Worm (Caenorhabditis elegans): ENCODE results near the gene flp-25.
A peak's percentile ranks its signal among the peaks of the same experiment; 100 is the strongest.

The flp-25 gene

DNA sequence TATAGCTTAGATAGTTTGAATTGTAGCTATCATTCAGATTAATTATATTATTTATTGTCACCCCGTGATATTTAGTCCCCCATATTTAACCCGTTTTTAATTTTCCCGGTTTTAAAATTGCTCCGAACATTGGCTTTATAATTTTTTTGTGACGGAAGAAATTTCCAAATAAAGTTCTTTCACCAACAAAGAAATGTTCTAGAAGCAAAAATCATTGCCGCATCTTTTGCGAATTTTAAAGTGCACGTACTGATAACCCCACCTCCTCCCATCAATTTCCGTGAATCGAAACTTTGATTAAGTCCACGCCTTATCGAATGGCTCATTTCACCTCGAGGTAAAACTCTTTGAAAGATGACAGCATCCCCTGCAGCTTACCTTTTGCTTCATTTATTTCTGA lies 36.6 kb upstream of the flp-25 start, which contains the start of gene C40H1.7:
TSS of gene C40H1.7 (plus strand) at position 301 of the 400 bp plus-strand sequence.
- no peak for TF ChIP-seq aly-2 (tag; optimal IDR thresholded peaks at IDR 0.05)
- TF ChIP-seq nhr-76 (tag; optimal IDR thresholded peaks at IDR 0.05), result no peak
- TF ChIP-seq lin-14 (GFP tag; optimal IDR thresholded peaks at IDR 0.05), result no peak
- no peak for TF ChIP-seq tlp-1 (tag; optimal IDR thresholded peaks at IDR 0.05)
- no peak for TF ChIP-seq fkh-4 (tag; optimal IDR thresholded peaks at IDR 0.05; ENCODE audit: borderline replicate concordance)
- TF ChIP-seq egl-27 (tag; optimal IDR thresholded peaks at IDR 0.05), result no peak
- no peak for TF ChIP-seq alr-1 (tag; optimal IDR thresholded peaks at IDR 0.05; ENCODE audit: borderline replicate concordance)
- TF ChIP-seq sox-4 (tag; optimal IDR thresholded peaks at IDR 0.05), result no peak
- no peak for TF ChIP-seq dpl-1 (GFP tag; optimal IDR thresholded peaks at IDR 0.05)
- no peak for TF ChIP-seq nhr-77 (tag; optimal IDR thresholded peaks at IDR 0.05)
- TF ChIP-seq ceh-88 (GFP tag; IDR thresholded peaks at IDR 0.05), result no peak
- TF ChIP-seq jun-1 (tag; optimal IDR thresholded peaks at IDR 0.05), result no peak
- no peak for TF ChIP-seq skn-1 (tag; optimal IDR thresholded peaks at IDR 0.05)
- no peak for TF ChIP-seq hlh-17 (GFP tag; optimal IDR thresholded peaks at IDR 0.05; ENCODE audit: borderline replicate concordance)
- no peak for TF ChIP-seq efl-1 (optimal IDR thresholded peaks at IDR 0.05)
- TF ChIP-seq efl-1 (GFP tag; optimal IDR thresholded peaks at IDR 0.05 in 1 of 2), result no peak
- TF ChIP-seq mef-2 (tag; optimal IDR thresholded peaks at IDR 0.05), result no peak

DNA sequence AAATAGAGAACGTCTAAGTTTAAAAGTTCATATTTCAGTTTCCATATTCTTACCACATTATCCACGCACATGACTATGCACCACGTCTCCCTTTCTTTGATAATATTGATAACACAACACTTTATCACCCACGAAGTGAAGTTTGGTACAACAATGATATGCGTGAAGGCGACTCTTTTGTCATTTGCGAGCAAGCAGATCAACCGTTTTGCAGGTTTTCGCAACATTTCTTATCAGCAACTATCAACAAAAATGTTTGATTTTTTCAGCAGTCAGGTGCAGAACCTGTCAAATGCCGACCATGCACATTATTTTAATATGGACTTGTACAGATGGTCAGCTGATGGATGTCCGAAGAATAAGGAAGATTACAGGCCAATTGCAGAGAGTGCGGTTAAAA lies 34.8 kb upstream of the flp-25 start:
- TF ChIP-seq lin-35 (GFP tag; optimal IDR thresholded peaks at IDR 0.05), result peak in 1 of 2 experiments; percentile 46
- TF ChIP-seq lin-14 (GFP tag; optimal IDR thresholded peaks at IDR 0.05), result peak; percentile 28
- no peak for TF ChIP-seq isw-1 (GFP tag; IDR thresholded peaks at IDR 0.05)
- no peak for TF ChIP-seq dpl-1 (GFP tag; optimal IDR thresholded peaks at IDR 0.05)
- peak; percentile 96 for TF ChIP-seq elt-2 (tag; optimal IDR thresholded peaks at IDR 0.05)
- no peak for TF ChIP-seq fkh-4 (tag; optimal IDR thresholded peaks at IDR 0.05; ENCODE audit: borderline replicate concordance)
- TF ChIP-seq nhr-90 (tag; optimal IDR thresholded peaks at IDR 0.05; ENCODE audit: poor library complexity), result peak; percentile 37
- peak; percentile 30 for TF ChIP-seq egl-13 (tag; optimal IDR thresholded peaks at IDR 0.05)
- TF ChIP-seq mdl-1 (tag; optimal IDR thresholded peaks at IDR 0.05), result peak in 1 of 2 experiments; percentile 40
- TF ChIP-seq nhr-20 (tag; optimal IDR thresholded peaks at IDR 0.05), result peak; percentile 15
- TF ChIP-seq pqm-1 (tag; optimal IDR thresholded peaks at IDR 0.05), result peak; percentile 46

DNA sequence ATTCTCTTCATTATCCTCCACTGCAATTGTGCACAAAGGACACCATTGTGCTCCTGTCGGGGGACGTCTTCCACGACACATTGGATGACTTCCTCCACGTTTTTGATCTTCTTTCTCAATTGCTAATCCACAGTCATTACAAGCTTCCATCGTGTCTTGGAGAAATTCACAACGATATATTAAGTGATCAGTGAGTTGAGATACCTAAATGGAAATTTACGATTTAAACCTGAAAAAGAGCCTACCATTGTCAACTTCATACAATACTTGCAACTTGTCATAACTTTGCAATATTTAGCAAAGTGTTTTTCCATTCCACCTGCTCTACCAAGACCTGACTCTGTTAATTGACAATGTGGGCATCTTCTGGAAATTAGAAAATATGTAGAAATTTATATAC lies 33.4 kb upstream of the flp-25 start:
- TF ChIP-seq zag-1 (tag; optimal IDR thresholded peaks at IDR 0.05) (no peak), sup-37 (GFP tag; optimal IDR thresholded peaks at IDR 0.05) (no peak), ceh-88 (GFP tag; IDR thresholded peaks at IDR 0.05) (no peak), irx-1 (tag; optimal IDR thresholded peaks at IDR 0.05) (no peak), C34B4.2 (tag; optimal IDR thresholded peaks at IDR 0.05) (no peak)

DNA sequence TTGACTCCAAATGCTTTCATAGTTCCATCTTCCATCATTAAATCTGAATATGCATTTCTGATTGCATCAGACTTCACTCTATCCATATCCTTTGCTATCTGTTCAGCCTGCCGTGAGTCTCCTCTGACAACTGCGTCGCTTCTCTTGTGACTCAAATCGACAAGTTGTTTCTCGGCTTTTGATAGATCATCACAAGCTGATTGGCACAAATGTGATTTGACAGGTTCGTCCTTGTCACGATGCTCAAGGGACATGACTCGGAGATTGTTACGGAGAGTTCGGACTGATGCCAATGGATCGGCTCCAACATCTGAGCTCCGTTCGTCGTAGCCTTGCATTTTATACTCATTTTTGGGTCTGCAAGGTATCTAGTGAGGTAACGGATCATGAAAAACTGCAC lies 32.6 kb upstream of the flp-25 start:
- TF ChIP-seq mep-1 (tag; optimal IDR thresholded peaks at IDR 0.05) (no peak), lin-14 (GFP tag; optimal IDR thresholded peaks at IDR 0.05) (peak; percentile 27), nhr-85 (tag) (peak; percentile 22), nhr-20 (tag; optimal IDR thresholded peaks at IDR 0.05) (peak; percentile 2)

DNA sequence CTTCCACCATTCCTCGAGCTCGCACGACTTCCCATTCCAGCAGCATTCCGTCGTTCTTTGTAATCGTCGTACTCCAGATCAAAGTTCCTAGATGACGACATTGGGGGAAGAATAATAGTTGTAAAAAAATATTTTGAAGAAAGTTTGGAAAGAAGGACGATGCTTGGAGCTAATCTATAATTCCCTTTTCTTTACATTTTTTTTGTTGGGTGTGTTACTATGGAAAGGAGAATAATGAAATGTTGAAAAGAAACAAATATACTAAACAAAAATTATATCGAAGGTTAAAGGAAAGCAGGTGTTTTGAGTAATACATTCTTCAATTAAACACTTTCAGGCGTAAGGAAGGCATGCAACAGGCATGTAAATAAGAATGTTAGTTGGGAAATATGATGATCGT lies 32.1 kb upstream of the flp-25 start, which contains the start of gene C40H1.3:
TSS of gene C40H1.3 (minus strand) at position 101 of the 400 bp plus-strand sequence.
- no peak for TF ChIP-seq Y116A8C.19 (tag; optimal IDR thresholded peaks at IDR 0.05; ENCODE audit: borderline replicate concordance)
- no peak for TF ChIP-seq C34B4.2 (tag; optimal IDR thresholded peaks at IDR 0.05)
- TF ChIP-seq tbx-2 (tag; optimal IDR thresholded peaks at IDR 0.05), result no peak
- TF ChIP-seq lin-35 (GFP tag; optimal IDR thresholded peaks at IDR 0.05), result no peak
- TF ChIP-seq efl-3 (GFP tag; optimal IDR thresholded peaks at IDR 0.05), result no peak
- no peak for TF ChIP-seq ceh-8 (GFP tag; optimal IDR thresholded peaks at IDR 0.05)
